Worm (Caenorhabditis elegans) whole organism, L4 larva: ENCODE results near the gene fsn-1.

ENCODE experiments used
- F10B5.3 ChIP-seq: sonication (generic microtip); optimal IDR thresholded peaks from 2 replicates; lab custom pipeline; 2016; ENCODE audit warnings: mild to moderate bottlenecking, missing genetic modification characterization, missing compliant biosample characterization
- R02D3.7 ChIP-seq: fragments of 150-350 bp; sonication (generic microtip); optimal IDR thresholded peaks from 3 replicates; lab custom pipeline; 2014; ENCODE audit warnings: missing biosample characterization, missing genetic modification characterization
- Y105C5A.15 ChIP-seq: fragments of 200-800 bp; sonication (Bioruptor generic); IDR thresholded peaks from 2 replicates; pipeline ENCODE4 v1.3.6; 2022; ENCODE audit warnings: missing genetic modification characterization, missing compliant biosample characterization
- Y48G9A.11 ChIP-seq: fragments of 200-800 bp; sonication (Bioruptor generic); IDR thresholded peaks from 2 replicates; pipeline ENCODE4 v1.3.6; 2022; ENCODE audit warnings: missing genetic modification reagents, missing genetic modification characterization, missing compliant biosample characterization
- Y5F2A.4 ChIP-seq: fragments of 200-800 bp; sonication (Bioruptor generic); optimal IDR thresholded peaks from 2 replicates; lab custom pipeline; 2018; ENCODE audit warnings: mild to moderate bottlenecking, missing genetic modification characterization, missing compliant biosample characterization
- ceh-62 ChIP-seq: sonication (generic microtip); optimal IDR thresholded peaks from 2 replicates; lab custom pipeline; 2017; ENCODE audit warnings: missing biosample characterization, missing genetic modification characterization
- daf-16 ChIP-seq, 3 experiments: sonication (generic microtip); optimal IDR thresholded peaks; 2 replicates each; lab custom pipeline; 2016 to 2017; ENCODE audit warnings: missing genetic modification characterization in 3 of 3, missing genetic modification reagents in 3 of 3, mild to moderate bottlenecking in 2 of 3, missing compliant biosample characterization in 2 of 3, missing biosample characterization in 1 of 3, moderate library complexity in 1 of 3
- daf-8 ChIP-seq: fragments of 200-800 bp; sonication (Bioruptor generic); IDR thresholded peaks from 2 replicates; pipeline ENCODE4 v1.3.6; 2022; ENCODE audit warnings: missing genetic modification characterization, missing compliant biosample characterization
- dmd-6 ChIP-seq: fragments of 200-800 bp; sonication (Bioruptor generic); IDR thresholded peaks from 2 replicates; pipeline ENCODE4 v1.3.6; 2022; ENCODE audit warnings: missing genetic modification reagents, missing genetic modification characterization, missing compliant biosample characterization
- dmd-9 ChIP-seq: fragments of 200-800 bp; sonication (Bioruptor generic); IDR thresholded peaks from 2 replicates; pipeline ENCODE4 v1.3.6; 2022; ENCODE audit warnings: missing genetic modification reagents, missing genetic modification characterization, missing compliant biosample characterization
- dpl-1 ChIP-seq: fragments of 150-350 bp; optimal IDR thresholded peaks from 2 replicates; lab custom pipeline; 2014; ENCODE audit warnings: missing biosample characterization, missing genetic modification reagents, missing genetic modification characterization
- duxl-1 ChIP-seq: sonication (generic microtip); optimal IDR thresholded peaks from 2 replicates; lab custom pipeline; 2016; ENCODE audit warnings: mild to moderate bottlenecking, missing genetic modification characterization, moderate library complexity, missing compliant biosample characterization; ENCODE audit not compliant: poor library complexity
- dve-1 ChIP-seq: sonication (generic microtip); optimal IDR thresholded peaks from 2 replicates; lab custom pipeline; 2017; ENCODE audit warnings: antibody characterized with exemption, mild to moderate bottlenecking, missing genetic modification characterization, missing compliant biosample characterization; ENCODE audit not compliant: insufficient read depth
- egl-27 ChIP-seq: sonication (generic microtip); optimal IDR thresholded peaks from 3 replicates; lab custom pipeline; 2017; ENCODE audit warnings: missing biosample characterization, missing genetic modification reagents, missing genetic modification characterization
- fos-1 ChIP-seq: fragments of 150-350 bp; optimal IDR thresholded peaks from 2 replicates; lab custom pipeline; 2014; ENCODE audit warnings: missing biosample characterization, missing genetic modification characterization
- hlh-30 ChIP-seq: sonication (generic microtip); optimal IDR thresholded peaks from 2 replicates; lab custom pipeline; 2017; ENCODE audit warnings: antibody characterized with exemption, mild to moderate bottlenecking, missing genetic modification characterization, missing compliant biosample characterization; ENCODE audit not compliant: insufficient read depth
- hmg-1.1 ChIP-seq: fragments of 200-800 bp; sonication (Bioruptor generic); IDR thresholded peaks from 2 replicates; pipeline ENCODE4 v1.3.6; 2022; ENCODE audit warnings: missing genetic modification reagents, missing genetic modification characterization, missing compliant biosample characterization
- lin-1 ChIP-seq: fragments of 200-800 bp; sonication (Bioruptor generic); IDR thresholded peaks from 2 replicates; pipeline ENCODE4 v1.3.6; 2022; ENCODE audit warnings: missing genetic modification reagents, missing genetic modification characterization, missing compliant biosample characterization
- lin-15B ChIP-seq: fragments of 150-350 bp; sonication (generic microtip); optimal IDR thresholded peaks from 3 replicates; lab custom pipeline; 2014; ENCODE audit warnings: missing biosample characterization, missing genetic modification characterization
- lin-38 ChIP-seq: fragments of 200-800 bp; sonication (Bioruptor generic); IDR thresholded peaks from 2 replicates; pipeline ENCODE4 v1.3.6; 2022; ENCODE audit warnings: missing genetic modification reagents, missing genetic modification characterization, missing compliant biosample characterization
- lsy-2 ChIP-seq, 2 experiments: fragments of 150-350 bp in 1 of 2; sonication (generic microtip) in 1 of 2; optimal IDR thresholded peaks; 2 replicates each; lab custom pipeline; 2014 to 2017; ENCODE audit warnings: missing biosample characterization in 2 of 2, missing genetic modification characterization in 2 of 2
- mdl-1 ChIP-seq, 2 experiments: fragments of 150-350 bp in 1 of 2; sonication (generic microtip) in 1 of 2; optimal IDR thresholded peaks; 2 replicates each; lab custom pipeline; 2014 to 2017; ENCODE audit warnings: missing biosample characterization in 2 of 2, missing genetic modification characterization in 2 of 2
- mep-1 ChIP-seq: fragments of 150-350 bp; sonication (generic microtip); optimal IDR thresholded peaks from 3 replicates; lab custom pipeline; 2014; ENCODE audit warnings: missing biosample characterization, missing genetic modification characterization
- mes-2 ChIP-seq: sonication (generic microtip); optimal IDR thresholded peaks from 2 replicates; lab custom pipeline; 2016; ENCODE audit warnings: missing genotype, mild to moderate bottlenecking, missing genetic modification characterization, missing compliant biosample characterization; ENCODE audit not compliant: poor library complexity, severe bottlenecking
- mxl-3 ChIP-seq: fragments of 200-800 bp; sonication (Bioruptor generic); optimal IDR thresholded peaks from 2 replicates; lab custom pipeline; 2018; ENCODE audit warnings: mild to moderate bottlenecking, missing genetic modification characterization, missing compliant biosample characterization
- nhr-11 ChIP-seq: fragments of 150-350 bp; optimal IDR thresholded peaks from 2 replicates; lab custom pipeline; 2014; ENCODE audit warnings: missing biosample characterization, missing genetic modification characterization
- nhr-111 ChIP-seq: fragments of 200-800 bp; sonication (Bioruptor generic); optimal IDR thresholded peaks from 2 replicates; lab custom pipeline; 2018; ENCODE audit warnings: mild to moderate bottlenecking, missing genetic modification characterization, missing compliant biosample characterization
- nhr-25 ChIP-seq: sonication (generic microtip); optimal IDR thresholded peaks from 2 replicates; lab custom pipeline; 2017; ENCODE audit warnings: missing genetic modification characterization, mild to moderate bottlenecking, missing compliant biosample characterization, antibody characterized with exemption, moderate library complexity, borderline replicate concordance; ENCODE audit not compliant: insufficient read depth
- nhr-42 ChIP-seq: fragments of 200-800 bp; sonication (Bioruptor generic); IDR thresholded peaks from 2 replicates; pipeline ENCODE4 v1.3.6; 2022; ENCODE audit warnings: missing genetic modification characterization, missing compliant biosample characterization
- nhr-48 ChIP-seq: sonication (generic microtip); optimal IDR thresholded peaks from 2 replicates; lab custom pipeline; 2016; ENCODE audit warnings: mild to moderate bottlenecking, missing genetic modification characterization, missing compliant biosample characterization
- nhr-6 ChIP-seq: fragments of 150-350 bp; optimal IDR thresholded peaks from 2 replicates; lab custom pipeline; 2014; ENCODE audit warnings: missing biosample characterization, missing genetic modification characterization
- nhr-77 ChIP-seq: fragments of 150-350 bp; optimal IDR thresholded peaks from 2 replicates; lab custom pipeline; 2014; ENCODE audit warnings: missing biosample characterization, missing genetic modification characterization
- pha-4 ChIP-seq, 2 experiments: fragments of 150-350 bp in 1 of 2; fragments of 200-800 bp in 1 of 2; sonication (Bioruptor generic) in 1 of 2; IDR thresholded peaks in 1 of 2; optimal IDR thresholded peaks in 1 of 2; 2 replicates each; pipeline versions ENCODE4 v1.3.6 to Lab custom; 2014 to 2022; ENCODE audit warnings: missing genetic modification characterization in 2 of 2, missing genetic modification reagents in 2 of 2, missing biosample characterization in 1 of 2, missing compliant biosample characterization in 1 of 2
- pqm-1 ChIP-seq: sonication (generic microtip); optimal IDR thresholded peaks from 2 replicates; lab custom pipeline; 2017; ENCODE audit warnings: missing biosample characterization, missing genetic modification characterization
- rbr-2 ChIP-seq: sonication (generic microtip); optimal IDR thresholded peaks from 2 replicates; lab custom pipeline; 2016; ENCODE audit warnings: missing genotype, missing genetic modification characterization, missing compliant biosample characterization
- sdz-12 ChIP-seq: fragments of 200-800 bp; sonication (Bioruptor generic); optimal IDR thresholded peaks from 2 replicates; lab custom pipeline; 2018; ENCODE audit warnings: mild to moderate bottlenecking, missing genetic modification characterization, missing compliant biosample characterization
- spr-1 ChIP-seq: sonication (generic microtip); optimal IDR thresholded peaks from 2 replicates; lab custom pipeline; 2016; ENCODE audit warnings: mild to moderate bottlenecking, missing genetic modification characterization, missing compliant biosample characterization
- tra-1 ChIP-seq: fragments of 200-800 bp; sonication (Bioruptor generic); IDR thresholded peaks from 2 replicates; pipeline ENCODE4 v1.3.6; 2022; ENCODE audit warnings: missing genetic modification reagents, missing genetic modification characterization, missing compliant biosample characterization
- unc-130 ChIP-seq: sonication (generic microtip); optimal IDR thresholded peaks from 2 replicates; lab custom pipeline; 2016; ENCODE audit warnings: missing genetic modification reagents, missing genetic modification characterization, missing compliant biosample characterization
- unc-62 ChIP-seq, 3 experiments: fragments of 150-350 bp in 1 of 3; sonication (generic microtip); optimal IDR thresholded peaks in 2 of 3; peaks in 1 of 3; 1 replicate in 1 of 3; 2 replicates in 2 of 3; lab custom pipeline; 2014 to 2017; ENCODE audit warnings: missing biosample characterization in 3 of 3, missing genetic modification characterization in 3 of 3, missing genetic modification reagents in 3 of 3, missing genotype in 1 of 3
- zip-2 ChIP-seq: fragments of 150-350 bp; optimal IDR thresholded peaks from 2 replicates; lab custom pipeline; 2014; ENCODE audit warnings: missing biosample characterization, missing genetic modification characterization
- ztf-7 ChIP-seq: fragments of 150-350 bp; optimal IDR thresholded peaks from 2 replicates; lab custom pipeline; 2014; ENCODE audit warnings: missing biosample characterization, missing genetic modification characterization

fsn-1 gene

ce11 chrIII:4962886-4963285 is 25.8 kb downstream of the fsn-1 start, which contains the start of gene C27F2.9 (continued):
- TF ChIP-seq nhr-77 (tag; lab: Kevin White, UChicago) = peak; percentile 52
- peak; percentile 59 for TF ChIP-seq unc-130 (GFP tag; lab: Kevin White, UChicago)
- TF ChIP-seq mes-2 = peak; percentile 95
- peak; percentile 36 for TF ChIP-seq lin-15B (tag; lab: Kevin White, UChicago)
- TF ChIP-seq lin-38 (GFP tag; lab: Robert Waterston, UW) = peak; percentile 89
- peak; percentile 88 for TF ChIP-seq nhr-42
- peak; percentile 73 for TF ChIP-seq hlh-30 (tag; lab: Kevin White, UChicago)
- no peak for TF ChIP-seq nhr-111 (GFP tag; lab: Kevin White, UChicago)
- peak; percentile 67 for TF ChIP-seq dmd-6 (GFP tag; lab: Robert Waterston, UW)
- peak; percentile 68 for TF ChIP-seq spr-1 (tag; lab: Kevin White, UChicago)
- no peak for TF ChIP-seq egl-27 (tag; lab: Kevin White, UChicago)
- peak; percentile 82 for TF ChIP-seq nhr-6
- peak; percentile 85 for TF ChIP-seq pha-4 (GFP tag; IDR thresholded peaks at IDR 0.05; lab: Robert Waterston, UW)
- TF ChIP-seq pha-4 (tag; optimal IDR thresholded peaks at IDR 0.05; lab: Kevin White, UChicago) = peak; percentile 86
- peak; percentile 82 for TF ChIP-seq duxl-1 (tag; lab: Kevin White, UChicago)
- no peak for TF ChIP-seq Y5F2A.4
- no peak for TF ChIP-seq sdz-12 (GFP tag; lab: Kevin White, UChicago)
- no peak for TF ChIP-seq fos-1 (tag; lab: Kevin White, UChicago)
- peak; percentile 88 for TF ChIP-seq mep-1
- peak; percentile 82 for TF ChIP-seq dve-1 (tag; lab: Kevin White, UChicago)
- no peak for TF ChIP-seq mxl-3 (GFP tag; lab: Kevin White, UChicago)
- TF ChIP-seq unc-62 (GFP tag; optimal IDR thresholded peaks at IDR 0.05 in 1 of 2; lab: Kevin White, UChicago) = peak in 1 of 2 experiments; percentile 98
- TF ChIP-seq unc-62 (tag; optimal IDR thresholded peaks at IDR 0.05; lab: Kevin White, UChicago) = no peak
- TF ChIP-seq rbr-2 (tag; lab: Kevin White, UChicago) = peak; percentile 82
- no peak for TF ChIP-seq daf-8
- no peak for TF ChIP-seq Y48G9A.11 (GFP tag; lab: Robert Waterston, UW)
- peak; percentile 54; the same call in 1 of the 2 replicates for TF ChIP-seq tra-1 (GFP tag; lab: Robert Waterston, UW)
- TF ChIP-seq zip-2 = peak; percentile 31
- peak; percentile 70 for TF ChIP-seq nhr-25
- peak; percentile 82 for TF ChIP-seq hmg-1.1
- TF ChIP-seq F10B5.3 (tag; lab: Kevin White, UChicago) = peak; percentile 56
- peak; percentile 54 for TF ChIP-seq nhr-48 (tag; lab: Kevin White, UChicago)
- peak; percentile 74; the same call in 1 of the 2 replicates for TF ChIP-seq dmd-9 (GFP tag; lab: Robert Waterston, UW)
- peak; percentile 43 for TF ChIP-seq ztf-7 (tag; lab: Kevin White, UChicago)
- peak in 1 of 2 experiments; percentile 2 for TF ChIP-seq mdl-1 (tag; optimal IDR thresholded peaks at IDR 0.05; lab: Kevin White, UChicago)
- TF ChIP-seq nhr-11 (tag; lab: Kevin White, UChicago) = peak; percentile 84
- TF ChIP-seq daf-16 (GFP tag; optimal IDR thresholded peaks at IDR 0.05; lab: Kevin White, UChicago) = peak in 1 of 2 experiments; percentile 62
- peak; percentile 75 for TF ChIP-seq daf-16 (tag; optimal IDR thresholded peaks at IDR 0.05; lab: Kevin White, UChicago)
- TF ChIP-seq dpl-1 = peak; percentile 99
- no peak for TF ChIP-seq pqm-1 (tag; lab: Kevin White, UChicago)

ce11 chrIII:4965271-4965670 is 28.1 kb downstream of the fsn-1 start, which contains the start of gene nca-2:
Gene nca-2, plus strand, starts transcription at chrIII:4965571.
- TF ChIP-seq lin-1 (no peak), Y105C5A.15 (GFP tag; lab: Robert Waterston, UW) (no peak), nhr-48 (tag; lab: Kevin White, UChicago) (no peak), R02D3.7 (tag; lab: Kevin White, UChicago) (no peak), hlh-30 (tag; lab: Kevin White, UChicago) (no peak), dpl-1 (no peak), ceh-62 (tag; lab: Kevin White, UChicago) (no peak), pha-4 (GFP tag; IDR thresholded peaks at IDR 0.05; lab: Robert Waterston, UW) (no peak), pha-4 (tag; optimal IDR thresholded peaks at IDR 0.05; lab: Kevin White, UChicago) (no peak), spr-1 (tag; lab: Kevin White, UChicago) (no peak), pqm-1 (tag; lab: Kevin White, UChicago) (no peak), lsy-2 (tag; optimal IDR thresholded peaks at IDR 0.05; lab: Kevin White, UChicago) (no peak)
